Fruit fly (Drosophila melanogaster) Kc167 (cell line): ENCODE measurements around the gene CG12811.

Experiments
- Myc ChIP-seq: fragments of >200 bp; optimal IDR thresholded peaks from 2 replicates; lab custom pipeline; 2017; ENCODE audit warnings: missing external identifiers
- Sin3A ChIP-seq: fragments of >200 bp; optimal IDR thresholded peaks from 2 replicates; lab custom pipeline; 2018; ENCODE audit warnings: missing external identifiers
- h ChIP-seq: fragments of >200 bp; optimal IDR thresholded peaks from 3 replicates; lab custom pipeline; 2018; ENCODE audit warnings: missing external identifiers
- psq ChIP-seq: fragments of >200 bp; optimal IDR thresholded peaks from 2 replicates; lab custom pipeline; 2017; ENCODE audit warnings: missing external identifiers
- ttk ChIP-seq: sonication (Bioruptor generic); optimal IDR thresholded peaks from 2 replicates; lab custom pipeline; 2017; ENCODE audit warnings: missing external identifiers

dm6 chr3R:10089171-10089664, 40.6 kb upstream of the CG12811 start:
- no peak for TF ChIP-seq psq (lab: Kevin White, UChicago)
- no peak for TF ChIP-seq ttk (lab: Kevin White, UChicago)
- TF ChIP-seq Sin3A (lab: Kevin White, UChicago) = no peak
- no peak for TF ChIP-seq Myc
- no peak for TF ChIP-seq h (lab: Kevin White, UChicago)
